Worm (Caenorhabditis elegans): ENCODE results near the gene F02D10.2.
A peak's percentile ranks its signal among the peaks of the same experiment; 100 is the strongest.
"Not testable (repeated sequence)": the region's sequence is repeated elsewhere in the genome, so short reads cannot be mapped to it uniquely, and the experiment has no call there.

The F02D10.2 gene

DNA sequence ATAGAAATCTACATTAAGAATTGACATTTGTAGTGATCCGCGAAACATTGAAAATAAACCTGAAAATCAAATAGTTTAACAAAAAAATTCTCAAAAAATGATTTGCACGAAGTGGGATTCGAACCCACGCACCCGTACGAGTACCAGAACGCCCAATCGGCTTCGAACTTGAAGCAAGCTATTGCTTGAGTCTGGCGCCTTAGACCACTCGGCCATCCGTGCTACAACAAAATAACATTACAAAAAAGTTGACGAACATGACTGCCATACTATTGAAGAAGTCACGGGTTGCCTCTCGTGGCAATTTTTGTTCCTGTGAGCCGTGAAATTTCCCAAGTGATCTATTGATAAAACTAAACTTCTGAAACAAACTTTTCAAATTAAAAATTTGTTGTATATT, 20.4 kb downstream of the F02D10.2 start:
- no peak for TF ChIP-seq aly-2 (tag; optimal IDR thresholded peaks at IDR 0.05)
- no peak for TF ChIP-seq dmd-4 (tag; optimal IDR thresholded peaks at IDR 0.05)
- TF ChIP-seq sma-9 (GFP tag; optimal IDR thresholded peaks at IDR 0.05): no peak
- no peak for TF ChIP-seq sma-9 (tag; optimal IDR thresholded peaks at IDR 0.05)
- TF ChIP-seq C34F6.9 (tag; optimal IDR thresholded peaks at IDR 0.05): no peak
- no peak for TF ChIP-seq nhr-129 (tag; optimal IDR thresholded peaks at IDR 0.05)
- TF ChIP-seq nhr-237 (tag; optimal IDR thresholded peaks at IDR 0.05): no peak
- TF ChIP-seq unc-55 (GFP tag; optimal IDR thresholded peaks at IDR 0.05): no peak
- TF ChIP-seq nhr-6 (tag; optimal IDR thresholded peaks at IDR 0.05): no peak
- no peak for TF ChIP-seq fos-1 (tag; optimal IDR thresholded peaks at IDR 0.05)
- no peak for TF ChIP-seq nhr-77 (tag; optimal IDR thresholded peaks at IDR 0.05)
- TF ChIP-seq mab-5 (tag; optimal IDR thresholded peaks at IDR 0.05): no peak
- no peak for TF ChIP-seq unc-62 (GFP tag; optimal IDR thresholded peaks at IDR 0.05)
- TF ChIP-seq lsy-2 (tag; optimal IDR thresholded peaks at IDR 0.05): no peak
- no peak for TF ChIP-seq ztf-11 (tag; optimal IDR thresholded peaks at IDR 0.05)
- no peak for TF ChIP-seq nhr-11 (tag; optimal IDR thresholded peaks at IDR 0.05)
- TF ChIP-seq ztf-1 (GFP tag; conservative IDR thresholded peaks at IDR 0.05): no peak
- TF ChIP-seq sma-3 (GFP tag; optimal IDR thresholded peaks at IDR 0.05): no peak
- TF ChIP-seq crh-2 (tag; optimal IDR thresholded peaks at IDR 0.05): no peak
- TF ChIP-seq ceh-16 (tag; optimal IDR thresholded peaks at IDR 0.05): no peak

DNA sequence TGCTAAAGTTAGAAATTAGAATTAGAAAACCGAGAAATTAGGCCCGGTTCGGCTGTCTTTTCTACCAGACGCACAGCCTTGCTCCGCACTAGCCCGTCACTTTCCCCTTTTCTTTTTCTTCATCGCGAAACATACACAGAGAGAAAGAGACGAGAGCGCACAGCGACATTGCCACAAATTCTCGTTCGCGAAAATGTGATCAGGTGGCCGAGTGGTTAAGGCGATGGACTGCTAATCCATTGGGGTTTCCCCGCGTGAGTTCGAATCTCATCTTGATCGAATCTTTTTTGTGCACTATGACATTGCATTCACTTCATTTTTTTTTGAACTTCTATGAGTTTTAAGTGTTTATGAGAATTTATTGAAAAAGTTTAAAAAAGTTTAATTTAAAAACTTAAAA, 21.2 kb downstream of the F02D10.2 start:
- TF ChIP-seq gmeb-1 (tag; optimal IDR thresholded peaks at IDR 0.05) (peak; percentile 35), mab-5 (tag; optimal IDR thresholded peaks at IDR 0.05) (no peak), sma-3 (GFP tag; optimal IDR thresholded peaks at IDR 0.05) (peak; percentile 31), fos-1 (tag; optimal IDR thresholded peaks at IDR 0.05) (peak; percentile 45), unc-55 (GFP tag; optimal IDR thresholded peaks at IDR 0.05) (peak; percentile 45), crh-2 (tag; optimal IDR thresholded peaks at IDR 0.05) (peak; percentile 60), nhr-129 (tag; optimal IDR thresholded peaks at IDR 0.05) (peak; percentile 75), lin-11 (tag; optimal IDR thresholded peaks at IDR 0.05) (peak; percentile 13), F13H6.1 (tag; optimal IDR thresholded peaks at IDR 0.05) (peak; percentile 47), snpc-4 (tag; optimal IDR thresholded peaks at IDR 0.05) (peak; percentile 3), unc-39 (tag; optimal IDR thresholded peaks at IDR 0.05) (no peak), nhr-21 (tag; optimal IDR thresholded peaks at IDR 0.05) (peak; percentile 51), sem-4 (tag; optimal IDR thresholded peaks at IDR 0.05) (no peak), sma-9 (GFP tag; optimal IDR thresholded peaks at IDR 0.05) (peak; percentile 62), sma-9 (tag; optimal IDR thresholded peaks at IDR 0.05) (no peak)

DNA sequence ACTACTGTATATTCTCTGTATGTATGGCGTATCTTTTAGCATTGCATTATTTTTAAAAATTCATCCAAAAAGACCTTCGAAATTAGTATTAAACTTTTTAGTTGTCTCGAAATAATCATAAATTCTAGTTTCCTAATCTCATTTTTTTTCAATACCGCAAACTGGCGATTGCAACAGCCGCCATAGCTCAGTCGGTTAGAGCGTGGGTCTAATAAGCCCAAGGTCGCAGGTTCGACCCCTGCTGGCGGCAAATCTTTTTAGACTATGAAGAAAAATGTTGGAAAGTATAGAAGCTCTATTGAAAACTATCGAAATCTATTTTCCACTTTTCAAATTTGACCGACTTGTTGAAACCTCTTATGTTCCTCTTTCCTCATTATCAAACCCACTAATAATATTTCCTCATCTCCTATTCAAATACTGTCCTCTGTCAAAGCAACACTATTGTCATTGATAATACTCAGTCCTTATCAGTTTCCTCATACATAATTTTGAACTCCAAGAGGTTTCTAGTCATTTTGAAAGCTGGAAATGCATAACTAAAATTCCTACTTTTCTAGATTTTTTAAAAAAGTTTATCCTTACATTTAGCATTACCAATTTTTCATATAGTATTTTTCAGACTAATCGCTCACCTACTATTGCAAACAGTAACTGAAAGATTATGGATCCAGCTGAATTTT, 27.8 kb downstream of the F02D10.2 start, which contains the start of gene jmjd-3.3:
TSS of gene jmjd-3.3 (plus strand) at position 633 of the 683 bp plus-strand sequence.
- TF ChIP-seq egl-27 (tag; optimal IDR thresholded peaks at IDR 0.05) (no peak), lin-13 (GFP tag; optimal IDR thresholded peaks at IDR 0.05) (no peak), lin-11 (tag; optimal IDR thresholded peaks at IDR 0.05) (no peak), ama-1 (optimal IDR thresholded peaks at IDR 0.05) (no peak), sma-3 (GFP tag; optimal IDR thresholded peaks at IDR 0.05) (no peak), gmeb-1 (tag; optimal IDR thresholded peaks at IDR 0.05) (no peak), sem-4 (tag; optimal IDR thresholded peaks at IDR 0.05) (no peak), F13H6.1 (tag; optimal IDR thresholded peaks at IDR 0.05) (no peak), crh-2 (tag; optimal IDR thresholded peaks at IDR 0.05) (no peak), nhr-21 (tag; optimal IDR thresholded peaks at IDR 0.05) (no peak), nhr-77 (tag; optimal IDR thresholded peaks at IDR 0.05) (no peak), ZK546.5 (tag; optimal IDR thresholded peaks at IDR 0.05) (no peak), nhr-23 (tag; optimal IDR thresholded peaks at IDR 0.05) (no peak), snpc-4 (tag; optimal IDR thresholded peaks at IDR 0.05) (no peak), nhr-25 (tag; optimal IDR thresholded peaks at IDR 0.05) (no peak), ztf-1 (GFP tag; conservative IDR thresholded peaks at IDR 0.05) (no peak), aly-2 (tag; optimal IDR thresholded peaks at IDR 0.05) (no peak), nhr-12 (tag; optimal IDR thresholded peaks at IDR 0.05) (no peak), sma-9 (GFP tag; optimal IDR thresholded peaks at IDR 0.05) (no peak), sma-9 (tag; optimal IDR thresholded peaks at IDR 0.05) (no peak)

DNA sequence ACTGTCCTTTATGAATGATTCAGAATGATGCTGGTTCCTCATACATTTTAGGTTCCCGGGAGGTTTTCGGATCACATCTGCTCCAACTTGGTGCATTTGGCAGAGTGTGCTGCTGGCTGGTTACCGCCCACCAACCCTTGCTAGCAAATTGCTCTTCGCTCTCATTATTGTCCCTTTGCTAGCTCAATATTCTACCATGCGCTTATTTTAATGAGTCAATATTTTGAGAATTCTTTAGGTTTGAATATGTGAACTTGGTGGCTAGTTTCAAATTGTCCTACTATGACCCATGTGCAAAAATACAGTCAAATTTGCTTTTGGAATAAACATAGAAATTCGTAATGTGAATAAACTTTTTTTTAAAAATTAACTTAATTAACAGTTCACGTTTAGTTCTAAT, 28.6 kb downstream of the F02D10.2 start:
- TF ChIP-seq unc-55 (GFP tag; optimal IDR thresholded peaks at IDR 0.05) (no peak), ceh-16 (tag; optimal IDR thresholded peaks at IDR 0.05) (no peak)

DNA sequence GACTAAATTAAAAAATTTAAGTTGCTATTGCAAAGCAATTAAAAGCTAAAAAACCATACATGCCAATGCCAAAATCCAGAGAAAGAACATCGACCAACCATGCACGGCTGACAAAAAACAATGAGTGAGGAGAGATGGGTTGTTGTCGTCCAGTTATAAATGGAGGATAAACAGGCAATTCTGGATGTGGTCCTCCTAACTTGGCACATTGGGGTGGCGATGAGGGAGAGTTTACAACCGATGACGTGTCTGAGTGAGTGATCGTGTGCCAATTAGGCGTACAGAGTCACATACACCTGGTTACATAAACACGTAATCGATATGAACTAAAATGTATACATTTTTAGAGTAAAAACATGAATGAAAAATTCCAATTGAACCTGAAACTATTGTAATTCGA, 32.3 kb downstream of the F02D10.2 start, which contains the start of gene C29F7.10:
TSS of gene C29F7.10 (minus strand) at position 101 of the 400 bp plus-strand sequence.
- not testable (repeated sequence) for TF ChIP-seq ztf-11, R02D3.7, egl-27 (tag; optimal IDR thresholded peaks at IDR 0.05)

Measured in whole organism, L2 larva.